Worm (Caenorhabditis elegans) whole organism, young adult: ENCODE results near the gene nsph-4.2.

Experiments
- ceh-58 ChIP-seq: fragments of 200-800 bp; sonication (Bioruptor generic); IDR thresholded peaks from 2 replicates; pipeline ENCODE4 v1.3.6; 2022; ENCODE audit warnings: missing genetic modification characterization, missing compliant biosample characterization
- ceh-91 ChIP-seq: fragments of 200-800 bp; sonication (Bioruptor generic); IDR thresholded peaks from 2 replicates; pipeline ENCODE4 v1.3.6; 2022; ENCODE audit warnings: missing genetic modification reagents, missing genetic modification characterization, missing compliant biosample characterization

- TF ChIP-seq ceh-91 (GFP tag; lab: Robert Waterston, UW) = no peak
- no peak for TF ChIP-seq ceh-58 (GFP tag; lab: Robert Waterston, UW)
Observed at ce11 chrIV:5171994-5172528, 46.5 kb upstream of the nsph-4.2 start.
